Worm (Caenorhabditis elegans): Measurements from ENCODE around the gene afmd-1.
A peak's percentile ranks its signal among the peaks of the same experiment; 100 is the strongest.

The afmd-1 gene

ce11 chrIV:7230198-7230597, 13.8 kb upstream of the afmd-1 start, which contains the start of gene cap-1 (continued):
- TF ChIP-seq unc-30 (tag; optimal IDR thresholded peaks at IDR 0.05) = no peak
- TF ChIP-seq nhr-76 (tag; optimal IDR thresholded peaks at IDR 0.05) = no peak
- peak; percentile 80 for TF ChIP-seq snu-23 (GFP tag; optimal IDR thresholded peaks at IDR 0.05)
- peak; percentile 83 for TF ChIP-seq blmp-1 (tag; optimal IDR thresholded peaks at IDR 0.05)
- no peak for TF ChIP-seq pax-3 (tag; optimal IDR thresholded peaks at IDR 0.05)
- peak; percentile 11 for TF ChIP-seq irx-1 (tag; optimal IDR thresholded peaks at IDR 0.05)
- TF ChIP-seq nhr-77 (tag; optimal IDR thresholded peaks at IDR 0.05) = peak; percentile 49
- no peak for TF ChIP-seq ama-1 (optimal IDR thresholded peaks at IDR 0.05)
- TF ChIP-seq grh-1 (GFP tag; IDR thresholded peaks at IDR 0.05) = no peak
- no peak for TF ChIP-seq ets-5 (GFP tag; IDR thresholded peaks at IDR 0.05)
- 0 out of 2 replicates have a peak, but pooled peaks have one; percentile 13 for TF ChIP-seq nhr-19 (GFP tag; conservative IDR thresholded peaks at IDR 0.05)
- TF ChIP-seq ceh-90 (tag; optimal IDR thresholded peaks at IDR 0.05) = no peak
- peak; percentile 51 to 69 (median 57) for TF ChIP-seq dpl-1 (GFP tag; optimal IDR thresholded peaks at IDR 0.05)
- no peak for TF ChIP-seq fkh-4 (tag; optimal IDR thresholded peaks at IDR 0.05; ENCODE audit: borderline replicate concordance)
- TF ChIP-seq nhr-90 (tag; optimal IDR thresholded peaks at IDR 0.05; ENCODE audit: poor library complexity) = peak; percentile 31
- peak; percentile 13 for TF ChIP-seq elt-2 (tag; optimal IDR thresholded peaks at IDR 0.05)
- peak; percentile 77 for TF ChIP-seq rnt-1 (tag; optimal IDR thresholded peaks at IDR 0.05)
- TF ChIP-seq fkh-8 (tag; optimal IDR thresholded peaks at IDR 0.05) = peak; percentile 68
- TF ChIP-seq ztf-4 (tag; optimal IDR thresholded peaks at IDR 0.05) = no peak
- TF ChIP-seq sox-4 (tag; optimal IDR thresholded peaks at IDR 0.05) = no peak
- peak; percentile 53 for TF ChIP-seq nhr-85 (tag)
- peak; percentile 32 for TF ChIP-seq isw-1 (GFP tag; IDR thresholded peaks at IDR 0.05)
- TF ChIP-seq unc-130 (tag; optimal IDR thresholded peaks at IDR 0.05) = peak; percentile 85
- TF ChIP-seq ceh-82 (tag; optimal IDR thresholded peaks at IDR 0.05) = peak; percentile 36 to 85 (median 67)
- peak; percentile 66 for TF ChIP-seq skn-1 (tag; optimal IDR thresholded peaks at IDR 0.05)
- no peak for TF ChIP-seq sup-37 (GFP tag; optimal IDR thresholded peaks at IDR 0.05)
- peak; percentile 2 for TF ChIP-seq mef-2 (tag; optimal IDR thresholded peaks at IDR 0.05)
- TF ChIP-seq hlh-4 (tag; optimal IDR thresholded peaks at IDR 0.05) = no peak
- no peak for TF ChIP-seq unc-98 (GFP tag; IDR thresholded peaks at IDR 0.05)
- no peak for TF ChIP-seq pag-3 (tag; optimal IDR thresholded peaks at IDR 0.05; ENCODE audit: borderline replicate concordance, insufficient read depth)
- no peak for TF ChIP-seq zag-1 (tag; optimal IDR thresholded peaks at IDR 0.05)
- TF ChIP-seq egl-13 (tag; optimal IDR thresholded peaks at IDR 0.05) = peak; percentile 47
- no peak for TF ChIP-seq Y116A8C.19 (tag; optimal IDR thresholded peaks at IDR 0.05; ENCODE audit: borderline replicate concordance)
- TF ChIP-seq fos-1 (tag; optimal IDR thresholded peaks at IDR 0.05) = peak; percentile 58
- TF ChIP-seq nhr-20 (tag; optimal IDR thresholded peaks at IDR 0.05) = peak; percentile 62
- peak; percentile 20 for TF ChIP-seq jun-1 (tag; optimal IDR thresholded peaks at IDR 0.05)
- TF ChIP-seq nhr-28 (tag; optimal IDR thresholded peaks at IDR 0.05) = no peak
- peak in 2 of 6 experiments; percentile 5 to 82 for TF ChIP-seq elt-3 (tag; optimal IDR thresholded peaks at IDR 0.05)
- TF ChIP-seq lir-3 (tag; optimal IDR thresholded peaks at IDR 0.05; ENCODE audit: poor library complexity) = peak; percentile 69
- TF ChIP-seq hpl-2 (GFP tag; optimal IDR thresholded peaks at IDR 0.05) = no peak
- TF ChIP-seq lin-15B (tag; optimal IDR thresholded peaks at IDR 0.05) = peak; percentile 69
- TF ChIP-seq hlh-17 (GFP tag; optimal IDR thresholded peaks at IDR 0.05; ENCODE audit: borderline replicate concordance) = no peak
- TF ChIP-seq tbx-2 (tag; optimal IDR thresholded peaks at IDR 0.05) = peak; percentile 53
- TF ChIP-seq nhr-12 (tag; optimal IDR thresholded peaks at IDR 0.05) = no peak
- no peak for TF ChIP-seq efl-3 (GFP tag; optimal IDR thresholded peaks at IDR 0.05)
- TF ChIP-seq nhr-47 (tag; optimal IDR thresholded peaks at IDR 0.05) = peak; percentile 62
- TF ChIP-seq zip-4 (GFP tag; optimal IDR thresholded peaks at IDR 0.05) = no peak
- TF ChIP-seq C04F5.9 (tag; optimal IDR thresholded peaks at IDR 0.05) = no peak
- no peak for TF ChIP-seq pqm-1 (tag; optimal IDR thresholded peaks at IDR 0.05)
- no peak for TF ChIP-seq ceh-63 (GFP tag; optimal IDR thresholded peaks at IDR 0.05)
- no peak for TF ChIP-seq nhr-84 (tag; optimal IDR thresholded peaks at IDR 0.05)
- TF ChIP-seq lin-13 (GFP tag; optimal IDR thresholded peaks at IDR 0.05) = no peak
- TF ChIP-seq nhr-71 (tag; optimal IDR thresholded peaks at IDR 0.05) = peak; percentile 78
